Fruit fly (Drosophila melanogaster): ENCODE data around the gene CG10026.

The CG10026 gene

DNA sequence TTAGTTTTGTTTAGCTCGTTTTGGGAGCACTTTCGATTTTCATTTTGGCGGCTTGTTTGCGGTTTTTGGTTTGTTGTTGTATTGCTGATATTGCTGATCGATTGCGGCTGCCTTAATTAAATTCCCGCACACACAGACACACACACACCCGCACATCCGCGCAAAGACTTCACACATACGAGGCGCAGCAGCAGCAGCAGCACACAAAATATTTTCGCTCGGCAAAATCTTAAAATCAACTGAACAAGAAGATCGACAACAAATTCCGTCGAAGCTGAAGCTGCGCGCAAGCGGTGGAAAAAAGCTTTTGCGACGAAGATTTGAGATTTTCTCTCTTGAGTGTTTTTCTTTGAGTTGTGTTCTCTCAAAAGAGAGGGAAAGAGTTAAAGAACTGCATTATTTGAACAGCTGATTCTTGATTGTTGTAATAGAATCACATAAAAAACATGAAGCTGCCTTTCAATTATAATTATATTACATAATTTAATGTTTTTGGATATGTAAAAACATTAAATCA lies 39.8 kb upstream of the CG10026 start (continued):
- TF ChIP-seq CG8359 (GFP tag; optimal IDR thresholded peaks at IDR 0.05; ENCODE audit: borderline replicate concordance) (no peak), hth (optimal IDR thresholded peaks at IDR 0.05) (no peak), crp (GFP tag; optimal IDR thresholded peaks at IDR 0.05) (no peak), lbe (GFP tag; optimal IDR thresholded peaks at IDR 0.05) (no peak), Asciz (GFP tag; optimal IDR thresholded peaks at IDR 0.05) (no peak), CG7963 (GFP tag; IDR thresholded peaks at IDR 0.05; ENCODE audit: partially characterized antibody) (no peak), ems (GFP tag; optimal IDR thresholded peaks at IDR 0.05) (no peak), chif (GFP tag; optimal IDR thresholded peaks at IDR 0.05) (no peak), bigmax (GFP tag; optimal IDR thresholded peaks at IDR 0.05) (no peak), chinmo (GFP tag; IDR thresholded peaks at IDR 0.05; ENCODE audit: partially characterized antibody) (peak; percentile 66; the same call in 3 of the 4 replicates), CG6254 (GFP tag; optimal IDR thresholded peaks at IDR 0.05) (no peak), CG8924 (tag; optimal IDR thresholded peaks at IDR 0.05) (no peak), Jarid2 (GFP tag; optimal IDR thresholded peaks at IDR 0.05) (peak; percentile 17), pb (GFP tag; optimal IDR thresholded peaks at IDR 0.05) (no peak), Lim3 (GFP tag; IDR thresholded peaks at IDR 0.05) (no peak), CG34422 (GFP tag; IDR thresholded peaks at IDR 0.05) (no peak), CG4707 (GFP tag; optimal IDR thresholded peaks at IDR 0.05) (no peak), Sry-β (GFP tag; optimal IDR thresholded peaks at IDR 0.05) (no peak), Chrac-16 (GFP tag; optimal IDR thresholded peaks at IDR 0.05) (no peak), Nf-YC (tag; optimal IDR thresholded peaks at IDR 0.05) (no peak), C15 (GFP tag; IDR thresholded peaks at IDR 0.05) (no peak), Doc3 (GFP tag; IDR thresholded peaks at IDR 0.05; ENCODE audit: partially characterized antibody) (no peak), mam (GFP tag; optimal IDR thresholded peaks at IDR 0.05) (no peak), Blimp-1 (GFP tag; optimal IDR thresholded peaks at IDR 0.05) (no peak), CG12236 (GFP tag; optimal IDR thresholded peaks at IDR 0.05) (no peak), cas (GFP tag; IDR thresholded peaks at IDR 0.05) (no peak), knrl (GFP tag; IDR thresholded peaks at IDR 0.05; ENCODE audit: partially characterized antibody) (no peak), NfI (GFP tag; optimal IDR thresholded peaks at IDR 0.05) (no peak), CG2116 (GFP tag; optimal IDR thresholded peaks at IDR 0.05) (no peak), Side (GFP tag; optimal IDR thresholded peaks at IDR 0.05) (no peak), ara (GFP tag; IDR thresholded peaks at IDR 0.05) (no peak), CG12104 (GFP tag; optimal IDR thresholded peaks at IDR 0.05) (no peak), CG13296 (GFP tag; optimal IDR thresholded peaks at IDR 0.05) (peak; percentile 8), CG6689 (GFP tag; IDR thresholded peaks at IDR 0.05) (no peak), CG16863 (GFP tag; optimal IDR thresholded peaks at IDR 0.05) (no peak), CG10366 (GFP tag; IDR thresholded peaks at IDR 0.05) (no peak), ATbp (GFP tag; optimal IDR thresholded peaks at IDR 0.05) (no peak), lmd (GFP tag; IDR thresholded peaks at IDR 0.05) (no peak), CG18619 (GFP tag; optimal IDR thresholded peaks at IDR 0.05) (no peak), CG17829 (tag; optimal IDR thresholded peaks at IDR 0.05) (no peak), CG15514 (GFP tag; optimal IDR thresholded peaks at IDR 0.05) (no peak), unpg (GFP tag; optimal IDR thresholded peaks at IDR 0.05) (no peak), CG8944 (GFP tag; optimal IDR thresholded peaks at IDR 0.05) (no peak), z (GFP tag; IDR thresholded peaks at IDR 0.05) (peak; percentile 93), danr (GFP tag; IDR thresholded peaks at IDR 0.05) (no peak), CG14014 (GFP tag; IDR thresholded peaks at IDR 0.05) (no peak), CG9817 (tag; optimal IDR thresholded peaks at IDR 0.05) (no peak), aop (GFP tag; IDR thresholded peaks at IDR 0.05) (no peak), CG17385 (GFP tag; optimal IDR thresholded peaks at IDR 0.05) (no peak), Ets65A (GFP tag) (no peak), CG9876 (GFP tag; optimal IDR thresholded peaks at IDR 0.05) (no peak)
